Fruit fly (Drosophila melanogaster): ENCODE data around the gene CG8031.

CG8031 gene

dm6 chr3R:12985828-12986530 lies 25.1 kb downstream of the CG8031 start, which contains the start of gene CG31342 (continued):
- TF ChIP-seq CG30020 (tag; optimal IDR thresholded peaks at IDR 0.05) (peak; percentile 93), mld (GFP tag; IDR thresholded peaks at IDR 0.05; ENCODE audit: partially characterized antibody) (0 out of 3 replicates have a peak, but pooled peaks have one; percentile 45), CG4328 (GFP tag; optimal IDR thresholded peaks at IDR 0.05) (peak; percentile 6), pita (GFP tag; optimal IDR thresholded peaks at IDR 0.05) (no peak), CG8359 (GFP tag; optimal IDR thresholded peaks at IDR 0.05; ENCODE audit: borderline replicate concordance) (no peak), CG12155 (GFP tag; optimal IDR thresholded peaks at IDR 0.05) (no peak), ranshi (GFP tag; IDR thresholded peaks at IDR 0.05) (peak; percentile 40; the same call in 1 of the 2 replicates), fd102C (GFP tag; optimal IDR thresholded peaks at IDR 0.05) (no peak), CG9727 (GFP tag; optimal IDR thresholded peaks at IDR 0.05) (no peak), ATbp (GFP tag; optimal IDR thresholded peaks at IDR 0.05) (no peak), CG8944 (GFP tag; optimal IDR thresholded peaks at IDR 0.05) (no peak), Lpt (GFP tag; optimal IDR thresholded peaks at IDR 0.05) (no peak), maf-S (GFP tag; optimal IDR thresholded peaks at IDR 0.05) (no peak), CG18262 (tag; optimal IDR thresholded peaks at IDR 0.05) (no peak), pzg (GFP tag; optimal IDR thresholded peaks at IDR 0.05) (peak; percentile 44), CG33557 (GFP tag; optimal IDR thresholded peaks at IDR 0.05) (peak; percentile 36), Ptx1 (GFP tag; IDR thresholded peaks at IDR 0.05) (peak; percentile 24; the same call in 1 of the 2 replicates), CkIIα-i1 (GFP tag; IDR thresholded peaks at IDR 0.05) (no peak), CG10462 (GFP tag; optimal IDR thresholded peaks at IDR 0.05) (no peak), D19B (GFP tag; optimal IDR thresholded peaks at IDR 0.05) (no peak), dysf (GFP tag; IDR thresholded peaks at IDR 0.05) (no peak), Blimp-1 (GFP tag; optimal IDR thresholded peaks at IDR 0.05) (no peak), tap (tag; optimal IDR thresholded peaks at IDR 0.05) (no peak), CG3995 (GFP tag; optimal IDR thresholded peaks at IDR 0.05) (peak; percentile 71), disco-r (GFP tag; optimal IDR thresholded peaks at IDR 0.05) (no peak), NC2α (GFP tag; optimal IDR thresholded peaks at IDR 0.05) (no peak), klu (GFP tag; IDR thresholded peaks at IDR 0.05) (no peak), HLHmδ (GFP tag; optimal IDR thresholded peaks at IDR 0.05) (no peak), ash1 (GFP tag; optimal IDR thresholded peaks at IDR 0.05) (no peak), Fer3 (tag; optimal IDR thresholded peaks at IDR 0.05) (no peak), Dbx (GFP tag; IDR thresholded peaks at IDR 0.05) (peak; percentile 43; the same call in 1 of the 3 replicates), CG17568 (GFP tag; optimal IDR thresholded peaks at IDR 0.05) (no peak), CG3163 (GFP tag; optimal IDR thresholded peaks at IDR 0.05) (no peak), ato (GFP tag; IDR thresholded peaks at IDR 0.05; ENCODE audit: partially characterized antibody) (peak; percentile 23; the same call in 1 of the 2 replicates), nerfin-2 (GFP tag; IDR thresholded peaks at IDR 0.05; ENCODE audit: partially characterized antibody) (peak; percentile 36; the same call in 1 of the 2 replicates), nau (GFP tag; optimal IDR thresholded peaks at IDR 0.05) (no peak), salm (tag; optimal IDR thresholded peaks at IDR 0.05) (no peak), CHES-1-like (GFP tag; optimal IDR thresholded peaks at IDR 0.05) (no peak), slou (GFP tag; optimal IDR thresholded peaks at IDR 0.05) (no peak), ab (GFP tag; optimal IDR thresholded peaks at IDR 0.05) (no peak), CG12391 (tag; optimal IDR thresholded peaks at IDR 0.05) (peak; percentile 72), CG16813 (GFP tag; IDR thresholded peaks at IDR 0.05; ENCODE audit: partially characterized antibody) (peak; percentile 58), CG18476 (GFP tag; optimal IDR thresholded peaks at IDR 0.05) (no peak), Rx (GFP tag; IDR thresholded peaks at IDR 0.05) (no peak), seq (GFP tag; IDR thresholded peaks at IDR 0.05) (no peak), Ets97D (GFP tag; optimal IDR thresholded peaks at IDR 0.05) (peak; percentile 17), caup (GFP tag; optimal IDR thresholded peaks at IDR 0.05; ENCODE audit: severe bottlenecking) (no peak), Eip74EF (GFP tag; optimal IDR thresholded peaks at IDR 0.05) (no peak)
